Worm (Caenorhabditis elegans) whole organism, L2 larva: ENCODE results near the gene Y49F6C.7.

ENCODE experiments used
- F13H6.1 ChIP-seq: sonication (generic microtip); optimal IDR thresholded peaks from 2 replicates; lab custom pipeline; 2016; ENCODE audit warnings: missing genetic modification characterization, missing compliant biosample characterization
- R02D3.7 ChIP-seq: fragments of 150-350 bp; optimal IDR thresholded peaks from 2 replicates; lab custom pipeline; 2014; ENCODE audit warnings: missing biosample characterization, missing genetic modification characterization
- egl-27 ChIP-seq: sonication (generic microtip); optimal IDR thresholded peaks from 3 replicates; lab custom pipeline; 2017; ENCODE audit warnings: missing biosample characterization, missing genetic modification reagents, missing genetic modification characterization
- lin-11 ChIP-seq: fragments of 150-350 bp; sonication (generic microtip); optimal IDR thresholded peaks from 2 replicates; lab custom pipeline; 2014; ENCODE audit warnings: missing biosample characterization, missing genetic modification characterization, inconsistent platforms, mixed read lengths
- mdl-1 ChIP-seq, 2 experiments: fragments of 150-350 bp in 1 of 2; sonication (generic microtip) in 1 of 2; optimal IDR thresholded peaks; 2 replicates each; lab custom pipeline; 2017; ENCODE audit warnings: missing biosample characterization in 2 of 2, missing genetic modification characterization in 2 of 2
- sma-9 ChIP-seq, 2 experiments: fragments of 150-350 bp in 1 of 2; sonication (generic microtip) in 1 of 2; optimal IDR thresholded peaks; 2 replicates each; lab custom pipeline; 2014 to 2016; ENCODE audit warnings: missing genetic modification characterization in 2 of 2, mild to moderate bottlenecking in 1 of 2, missing biosample characterization in 1 of 2, missing compliant biosample characterization in 1 of 2, missing genetic modification reagents in 1 of 2, moderate library complexity in 1 of 2
- zag-1 ChIP-seq: fragments of 150-350 bp; optimal IDR thresholded peaks from 2 replicates; lab custom pipeline; 2014; ENCODE audit warnings: missing biosample characterization, missing genetic modification characterization

The Y49F6C.7 gene

DNA sequence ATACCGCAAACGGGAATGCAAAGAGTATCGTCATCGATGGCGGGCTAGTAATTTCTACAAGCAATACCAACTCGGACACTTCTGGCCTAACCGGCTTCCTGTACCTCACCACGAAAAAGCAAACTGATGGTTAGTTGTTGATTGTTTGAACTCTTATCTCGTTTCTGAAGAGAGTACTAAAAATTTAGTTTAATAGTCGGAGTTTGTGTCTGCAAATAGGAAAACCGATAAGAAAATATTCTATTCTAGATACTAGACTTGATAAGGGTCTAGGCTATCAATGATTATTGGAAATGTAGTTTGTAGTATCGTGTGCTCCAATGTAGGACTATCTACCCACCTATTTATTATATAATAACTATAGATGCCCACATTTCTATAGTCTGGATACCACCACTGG, 49.2 kb downstream of the Y49F6C.7 start:
- no peak for TF ChIP-seq F13H6.1 (tag; lab: Kevin White, UChicago)
- TF ChIP-seq egl-27 (tag; lab: Kevin White, UChicago): no peak
- TF ChIP-seq lin-11 (tag; lab: Kevin White, UChicago): no peak
- no peak for TF ChIP-seq R02D3.7 (tag; lab: Kevin White, UChicago)
- TF ChIP-seq sma-9 (GFP tag; optimal IDR thresholded peaks at IDR 0.05; lab: Kevin White, UChicago): peak; percentile 0
- no peak for TF ChIP-seq sma-9 (tag; optimal IDR thresholded peaks at IDR 0.05; lab: Kevin White, UChicago)
- TF ChIP-seq mdl-1 (tag; optimal IDR thresholded peaks at IDR 0.05; lab: Kevin White, UChicago): no peak
- TF ChIP-seq zag-1 (tag; lab: Kevin White, UChicago): no peak
